Worm (Caenorhabditis elegans): ENCODE data around the gene str-81.

DNA sequence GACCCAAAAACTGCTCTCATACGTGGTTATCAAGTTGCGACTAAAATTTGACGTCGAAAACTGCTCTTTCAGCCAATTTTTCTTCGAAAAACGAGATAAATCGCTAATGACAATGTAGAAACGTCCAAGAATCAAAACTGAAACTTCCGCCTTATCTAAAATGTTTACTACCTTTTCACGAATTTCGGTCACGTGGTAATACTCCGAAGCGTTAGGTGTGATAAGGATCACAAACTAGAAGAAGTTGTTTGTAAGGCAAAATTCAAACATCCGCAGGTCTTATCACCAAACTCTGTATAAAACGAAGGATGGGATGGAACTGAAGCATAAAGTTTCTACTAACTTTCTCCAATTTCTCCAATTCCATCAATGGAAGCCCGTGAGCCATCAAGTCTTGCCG, 20.5 kb downstream of the str-81 start, which contains the start of gene sqst-3:
- TF ChIP-seq pqm-1 (tag; optimal IDR thresholded peaks at IDR 0.05) (no peak), zag-1 (tag; optimal IDR thresholded peaks at IDR 0.05) (no peak), nhr-90 (tag; optimal IDR thresholded peaks at IDR 0.05; ENCODE audit: poor library complexity) (no peak)

Data from whole organism, L1 larva.